Worm (Caenorhabditis elegans) whole organism, L4 larva: ENCODE measurements around the gene abu-5.

ENCODE experiments used
- F44E2.7 ChIP-seq: fragments of 200-800 bp; sonication (Bioruptor generic); IDR thresholded peaks from 2 replicates; pipeline ENCODE4 v2.1.2; 2022; ENCODE audit warnings: missing genetic modification characterization, missing compliant biosample characterization
- F49E8.2 ChIP-seq: sonication (generic microtip); optimal IDR thresholded peaks from 2 replicates; lab custom pipeline; 2016; ENCODE audit warnings: missing compliant biosample characterization, mild to moderate bottlenecking, missing genetic modification characterization, borderline replicate concordance
- T20F7.1 ChIP-seq: fragments of 200-800 bp; sonication (Bioruptor generic); optimal IDR thresholded peaks from 2 replicates; lab custom pipeline; 2018; ENCODE audit warnings: mild to moderate bottlenecking, missing genetic modification characterization, missing compliant biosample characterization
- T26A8.4 ChIP-seq: fragments of 200-800 bp; sonication (Bioruptor generic); IDR thresholded peaks from 2 replicates; pipeline ENCODE4 v1.3.6; 2022; ENCODE audit warnings: missing genetic modification characterization, missing compliant biosample characterization
- Y105C5A.15 ChIP-seq: fragments of 200-800 bp; sonication (Bioruptor generic); IDR thresholded peaks from 2 replicates; pipeline ENCODE4 v1.3.6; 2022; ENCODE audit warnings: missing genetic modification characterization, missing compliant biosample characterization
- Y48G9A.11 ChIP-seq: fragments of 200-800 bp; sonication (Bioruptor generic); IDR thresholded peaks from 2 replicates; pipeline ENCODE4 v1.3.6; 2022; ENCODE audit warnings: missing genetic modification reagents, missing genetic modification characterization, missing compliant biosample characterization
- Y75B8A.6 ChIP-seq: fragments of 200-800 bp; sonication (Bioruptor generic); IDR thresholded peaks from 2 replicates; pipeline ENCODE4 v1.3.6; 2022; ENCODE audit warnings: missing genetic modification reagents, missing genetic modification characterization, missing compliant biosample characterization
- aha-1 ChIP-seq: fragments of 150-350 bp; peaks from one replicate; lab custom pipeline; 2014; ENCODE audit warnings: missing biosample characterization, missing genetic modification characterization
- attf-4 ChIP-seq: sonication (generic microtip); optimal IDR thresholded peaks from 3 replicates; lab custom pipeline; 2017; ENCODE audit warnings: missing biosample characterization, missing genetic modification characterization
- ceh-44 ChIP-seq: fragments of 200-800 bp; sonication (Bioruptor generic); IDR thresholded peaks from 2 replicates; pipeline ENCODE4 v1.3.6; 2022; ENCODE audit warnings: missing genetic modification reagents, missing genetic modification characterization, missing compliant biosample characterization
- ceh-62 ChIP-seq: sonication (generic microtip); optimal IDR thresholded peaks from 2 replicates; lab custom pipeline; 2017; ENCODE audit warnings: missing biosample characterization, missing genetic modification characterization
- ces-1 ChIP-seq: fragments of 150-350 bp; sonication (generic microtip); optimal IDR thresholded peaks from 4 replicates; lab custom pipeline; 2014; ENCODE audit warnings: missing biosample characterization, missing genetic modification reagents, missing genetic modification characterization
- cey-2 ChIP-seq: sonication (generic microtip); optimal IDR thresholded peaks from 3 replicates; lab custom pipeline; 2017; ENCODE audit warnings: missing genetic modification characterization, mild to moderate bottlenecking, missing compliant biosample characterization, antibody characterized with exemption, borderline replicate concordance; ENCODE audit not compliant: insufficient read depth
- daf-12 ChIP-seq: fragments of 150-350 bp; optimal IDR thresholded peaks from 2 replicates; lab custom pipeline; 2014; ENCODE audit warnings: missing biosample characterization, missing genetic modification reagents, missing genetic modification characterization
- daf-19 ChIP-seq: fragments of 200-800 bp; sonication (Bioruptor generic); conservative IDR thresholded peaks from 2 replicates; pipeline ENCODE4 v1.3.6; 2022; ENCODE audit warnings: missing genetic modification characterization, missing compliant biosample characterization
- daf-8 ChIP-seq: fragments of 200-800 bp; sonication (Bioruptor generic); IDR thresholded peaks from 2 replicates; pipeline ENCODE4 v1.3.6; 2022; ENCODE audit warnings: missing genetic modification characterization, missing compliant biosample characterization
- dmd-6 ChIP-seq: fragments of 200-800 bp; sonication (Bioruptor generic); IDR thresholded peaks from 2 replicates; pipeline ENCODE4 v1.3.6; 2022; ENCODE audit warnings: missing genetic modification reagents, missing genetic modification characterization, missing compliant biosample characterization
- dmd-8 ChIP-seq: fragments of 200-800 bp; sonication (Bioruptor generic); IDR thresholded peaks from 2 replicates; pipeline ENCODE4 v1.3.6; 2022; ENCODE audit warnings: missing genetic modification characterization, missing compliant biosample characterization
- dmd-9 ChIP-seq: fragments of 200-800 bp; sonication (Bioruptor generic); IDR thresholded peaks from 2 replicates; pipeline ENCODE4 v1.3.6; 2022; ENCODE audit warnings: missing genetic modification reagents, missing genetic modification characterization, missing compliant biosample characterization
- dve-1 ChIP-seq: sonication (generic microtip); optimal IDR thresholded peaks from 2 replicates; lab custom pipeline; 2017; ENCODE audit warnings: antibody characterized with exemption, mild to moderate bottlenecking, missing genetic modification characterization, missing compliant biosample characterization; ENCODE audit not compliant: insufficient read depth
- egl-27 ChIP-seq: sonication (generic microtip); optimal IDR thresholded peaks from 3 replicates; lab custom pipeline; 2017; ENCODE audit warnings: missing biosample characterization, missing genetic modification reagents, missing genetic modification characterization
- fkh-10 ChIP-seq: fragments of 150-350 bp; optimal IDR thresholded peaks from 2 replicates; lab custom pipeline; 2014; ENCODE audit warnings: missing biosample characterization, missing genetic modification reagents, missing genetic modification characterization
- gei-8 ChIP-seq: fragments of 200-800 bp; sonication (Bioruptor generic); optimal IDR thresholded peaks from 2 replicates; lab custom pipeline; 2018; ENCODE audit warnings: mild to moderate bottlenecking, missing genetic modification characterization, missing compliant biosample characterization
- hlh-30 ChIP-seq: sonication (generic microtip); optimal IDR thresholded peaks from 2 replicates; lab custom pipeline; 2017; ENCODE audit warnings: antibody characterized with exemption, mild to moderate bottlenecking, missing genetic modification characterization, missing compliant biosample characterization; ENCODE audit not compliant: insufficient read depth
- hmg-1.1 ChIP-seq: fragments of 200-800 bp; sonication (Bioruptor generic); IDR thresholded peaks from 2 replicates; pipeline ENCODE4 v1.3.6; 2022; ENCODE audit warnings: missing genetic modification reagents, missing genetic modification characterization, missing compliant biosample characterization
- lin-1 ChIP-seq: fragments of 200-800 bp; sonication (Bioruptor generic); IDR thresholded peaks from 2 replicates; pipeline ENCODE4 v1.3.6; 2022; ENCODE audit warnings: missing genetic modification reagents, missing genetic modification characterization, missing compliant biosample characterization
- lin-15B ChIP-seq: fragments of 150-350 bp; sonication (generic microtip); optimal IDR thresholded peaks from 3 replicates; lab custom pipeline; 2014; ENCODE audit warnings: missing biosample characterization, missing genetic modification characterization
- lin-38 ChIP-seq: fragments of 200-800 bp; sonication (Bioruptor generic); IDR thresholded peaks from 2 replicates; pipeline ENCODE4 v1.3.6; 2022; ENCODE audit warnings: missing genetic modification reagents, missing genetic modification characterization, missing compliant biosample characterization
- lin-39 ChIP-seq: fragments of 150-350 bp; optimal IDR thresholded peaks from 2 replicates; lab custom pipeline; 2014; ENCODE audit warnings: missing biosample characterization, missing genetic modification reagents, missing genetic modification characterization
- lir-3 ChIP-seq: sonication (generic microtip); optimal IDR thresholded peaks from 2 replicates; lab custom pipeline; 2016; ENCODE audit warnings: mild to moderate bottlenecking, missing genetic modification characterization, missing compliant biosample characterization
- lsy-2 ChIP-seq, 2 experiments: fragments of 150-350 bp in 1 of 2; sonication (generic microtip) in 1 of 2; optimal IDR thresholded peaks; 2 replicates each; lab custom pipeline; 2014 to 2017; ENCODE audit warnings: missing biosample characterization in 2 of 2, missing genetic modification characterization in 2 of 2
- mdt-29 ChIP-seq: fragments of 200-800 bp; sonication (Bioruptor generic); IDR thresholded peaks from 2 replicates; pipeline ENCODE4 v1.3.6; 2022; ENCODE audit warnings: missing genetic modification reagents, missing genetic modification characterization, missing compliant biosample characterization
- mes-2 ChIP-seq: sonication (generic microtip); optimal IDR thresholded peaks from 2 replicates; lab custom pipeline; 2016; ENCODE audit warnings: missing genotype, mild to moderate bottlenecking, missing genetic modification characterization, missing compliant biosample characterization; ENCODE audit not compliant: poor library complexity, severe bottlenecking
- nhr-102 ChIP-seq: sonication (generic microtip); optimal IDR thresholded peaks from 2 replicates; lab custom pipeline; 2016; ENCODE audit warnings: mild to moderate bottlenecking, missing genetic modification characterization, moderate library complexity, missing compliant biosample characterization
- nhr-11 ChIP-seq: fragments of 150-350 bp; optimal IDR thresholded peaks from 2 replicates; lab custom pipeline; 2014; ENCODE audit warnings: missing biosample characterization, missing genetic modification characterization
- nhr-111 ChIP-seq: fragments of 200-800 bp; sonication (Bioruptor generic); optimal IDR thresholded peaks from 2 replicates; lab custom pipeline; 2018; ENCODE audit warnings: mild to moderate bottlenecking, missing genetic modification characterization, missing compliant biosample characterization
- nhr-25 ChIP-seq: sonication (generic microtip); optimal IDR thresholded peaks from 2 replicates; lab custom pipeline; 2017; ENCODE audit warnings: missing genetic modification characterization, mild to moderate bottlenecking, missing compliant biosample characterization, antibody characterized with exemption, moderate library complexity, borderline replicate concordance; ENCODE audit not compliant: insufficient read depth
- nhr-42 ChIP-seq: fragments of 200-800 bp; sonication (Bioruptor generic); IDR thresholded peaks from 2 replicates; pipeline ENCODE4 v1.3.6; 2022; ENCODE audit warnings: missing genetic modification characterization, missing compliant biosample characterization
- nhr-48 ChIP-seq: sonication (generic microtip); optimal IDR thresholded peaks from 2 replicates; lab custom pipeline; 2016; ENCODE audit warnings: mild to moderate bottlenecking, missing genetic modification characterization, missing compliant biosample characterization
- nhr-77 ChIP-seq: fragments of 150-350 bp; optimal IDR thresholded peaks from 2 replicates; lab custom pipeline; 2014; ENCODE audit warnings: missing biosample characterization, missing genetic modification characterization
- skn-1 ChIP-seq: fragments of 150-350 bp; optimal IDR thresholded peaks from 2 replicates; lab custom pipeline; 2014; ENCODE audit warnings: missing biosample characterization, missing genetic modification characterization
- snpc-1.2 ChIP-seq: fragments of 200-800 bp; sonication (Bioruptor generic); IDR thresholded peaks from 2 replicates; pipeline ENCODE4 v1.3.6; 2022; ENCODE audit warnings: missing genetic modification reagents, missing genetic modification characterization, missing compliant biosample characterization
- spr-3 ChIP-seq: fragments of 200-800 bp; sonication (Bioruptor generic); optimal IDR thresholded peaks from 2 replicates; lab custom pipeline; 2018; ENCODE audit warnings: mild to moderate bottlenecking, missing genetic modification characterization, missing compliant biosample characterization
- tag-97 ChIP-seq: fragments of 200-800 bp; sonication (Bioruptor generic); IDR thresholded peaks from 2 replicates; pipeline ENCODE4 v1.3.6; 2022; ENCODE audit warnings: missing genetic modification characterization, missing compliant biosample characterization
- tra-1 ChIP-seq: fragments of 200-800 bp; sonication (Bioruptor generic); IDR thresholded peaks from 2 replicates; pipeline ENCODE4 v1.3.6; 2022; ENCODE audit warnings: missing genetic modification reagents, missing genetic modification characterization, missing compliant biosample characterization
- unc-130 ChIP-seq: sonication (generic microtip); optimal IDR thresholded peaks from 2 replicates; lab custom pipeline; 2016; ENCODE audit warnings: missing genetic modification reagents, missing genetic modification characterization, missing compliant biosample characterization
- unc-62 ChIP-seq, 3 experiments: fragments of 150-350 bp in 1 of 3; sonication (generic microtip); optimal IDR thresholded peaks in 2 of 3; peaks in 1 of 3; 1 replicate in 1 of 3; 2 replicates in 2 of 3; lab custom pipeline; 2014 to 2017; ENCODE audit warnings: missing biosample characterization in 3 of 3, missing genetic modification characterization in 3 of 3, missing genetic modification reagents in 3 of 3, missing genotype in 1 of 3
- vab-7 ChIP-seq: fragments of 200-800 bp; sonication (Bioruptor generic); IDR thresholded peaks from 2 replicates; pipeline ENCODE4 v1.3.6; 2022; ENCODE audit warnings: missing genetic modification reagents, missing genetic modification characterization, missing compliant biosample characterization
- zfp-3 ChIP-seq: fragments of 200-800 bp; sonication (Bioruptor generic); conservative IDR thresholded peaks from 2 replicates; pipeline ENCODE4 v1.3.6; 2022; ENCODE audit warnings: missing genetic modification reagents, missing genetic modification characterization, missing compliant biosample characterization
- zip-11 ChIP-seq: fragments of 200-800 bp; sonication (Bioruptor generic); IDR thresholded peaks from 2 replicates; pipeline ENCODE4 v1.3.6; 2022; ENCODE audit warnings: missing genetic modification characterization, missing compliant biosample characterization
- zip-2 ChIP-seq: fragments of 150-350 bp; optimal IDR thresholded peaks from 2 replicates; lab custom pipeline; 2014; ENCODE audit warnings: missing biosample characterization, missing genetic modification characterization

The abu-5 gene

ce11 chrIV:15570770-15571169 lies 19.7 kb upstream of the abu-5 start (continued):
- TF ChIP-seq nhr-111 (no peak), hlh-30 (peak; percentile 90), nhr-48 (tag; lab: Kevin White, UChicago) (peak; percentile 80), lsy-2 (tag; optimal IDR thresholded peaks at IDR 0.05; lab: Kevin White, UChicago) (peak; percentile 92 to 98), tag-97 (GFP tag; lab: Robert Waterston, UW) (no peak), nhr-11 (tag; lab: Kevin White, UChicago) (peak; percentile 75), zip-2 (tag; lab: Kevin White, UChicago) (no peak), egl-27 (tag; lab: Kevin White, UChicago) (no peak), F49E8.2 (no peak), lin-38 (GFP tag; lab: Robert Waterston, UW) (peak; percentile 56; the same call in 1 of the 2 replicates), ceh-62 (tag; lab: Kevin White, UChicago) (no peak), vab-7 (GFP tag; lab: Robert Waterston, UW) (no peak), nhr-77 (no peak), mdt-29 (GFP tag; lab: Robert Waterston, UW) (no peak), T26A8.4 (GFP tag; lab: Robert Waterston, UW) (no peak), daf-8 (GFP tag; lab: Robert Waterston, UW) (no peak), snpc-1.2 (peak; percentile 75), mes-2 (tag; lab: Kevin White, UChicago) (no peak), daf-12 (tag; lab: Kevin White, UChicago) (no peak), lin-15B (tag; lab: Kevin White, UChicago) (no peak), lin-39 (tag; lab: Kevin White, UChicago) (no peak), unc-62 (GFP tag; optimal IDR thresholded peaks at IDR 0.05 in 1 of 2; lab: Kevin White, UChicago) (peak in 1 of 2 experiments; percentile 96), unc-62 (tag; optimal IDR thresholded peaks at IDR 0.05; lab: Kevin White, UChicago) (no peak), zfp-3 (GFP tag; lab: Robert Waterston, UW) (0 out of 2 replicates have a peak, but pooled peaks have one; percentile 47), dmd-8 (no peak), cey-2 (tag; lab: Kevin White, UChicago) (no peak), Y105C5A.15 (GFP tag; lab: Robert Waterston, UW) (no peak), dmd-9 (GFP tag; lab: Robert Waterston, UW) (no peak), spr-3 (GFP tag; lab: Kevin White, UChicago) (no peak), tra-1 (GFP tag; lab: Robert Waterston, UW) (no peak), ces-1 (GFP tag; lab: Kevin White, UChicago) (no peak), nhr-25 (peak; percentile 54), aha-1 (tag; lab: Kevin White, UChicago) (no peak), daf-19 (GFP tag; lab: Robert Waterston, UW) (no peak), gei-8 (no peak), F44E2.7 (GFP tag; lab: Robert Waterston, UW) (no peak), skn-1 (tag; lab: Kevin White, UChicago) (no peak), unc-130 (GFP tag; lab: Kevin White, UChicago) (no peak), hmg-1.1 (peak; percentile 89), lin-1 (no peak), nhr-42 (GFP tag; lab: Robert Waterston, UW) (no peak), zip-11 (no peak), Y48G9A.11 (no peak), dve-1 (tag; lab: Kevin White, UChicago) (peak; percentile 78), ceh-44 (GFP tag; lab: Robert Waterston, UW) (no peak), nhr-102 (tag; lab: Kevin White, UChicago) (peak; percentile 88), lir-3 (tag; lab: Kevin White, UChicago) (no peak), T20F7.1 (peak; percentile 32), Y75B8A.6 (GFP tag; lab: Robert Waterston, UW) (no peak), attf-4 (tag; lab: Kevin White, UChicago) (no peak), dmd-6 (GFP tag; lab: Robert Waterston, UW) (no peak), fkh-10 (peak; percentile 49)
